Fruit fly (Drosophila melanogaster) whole organism, wandering third instar larva: ENCODE data around the gene CG6576.
A peak's percentile ranks its signal among the peaks of the same experiment; 100 is the strongest.

ENCODE experiments used
- Abd-B ChIP-seq: fragments of >200 bp; optimal IDR thresholded peaks from 2 replicates; lab custom pipeline; 2017; ENCODE audit warnings: missing biosample characterization, missing genetic modification characterization
- CG32264 ChIP-seq: fragments of 200-800 bp; sonication (Bioruptor generic); optimal IDR thresholded peaks from 2 replicates; lab custom pipeline; 2016; ENCODE audit warnings: missing biosample characterization, missing genetic modification characterization
- CG9705 ChIP-seq: fragments of 200-800 bp; sonication (Bioruptor generic); optimal IDR thresholded peaks from 2 replicates; lab custom pipeline; 2018; ENCODE audit warnings: missing biosample characterization, mild to moderate bottlenecking, missing genetic modification characterization
- CrebA ChIP-seq: fragments of 200-800 bp; sonication (Bioruptor generic); optimal IDR thresholded peaks from 2 replicates; lab custom pipeline; 2016; ENCODE audit warnings: missing biosample characterization, mild to moderate bottlenecking, missing genetic modification characterization, borderline replicate concordance
- Dfd ChIP-seq: fragments of >200 bp; optimal IDR thresholded peaks from 2 replicates; lab custom pipeline; 2017; ENCODE audit warnings: missing biosample characterization, missing genetic modification characterization
- GATAd ChIP-seq: sonication (Bioruptor generic); optimal IDR thresholded peaks from 2 replicates; lab custom pipeline; 2016; ENCODE audit warnings: missing biosample characterization, missing genetic modification characterization
- HLH106 ChIP-seq: fragments of 200-800 bp; optimal IDR thresholded peaks from 3 replicates; lab custom pipeline; 2019; ENCODE audit warnings: missing biosample characterization, mild to moderate bottlenecking, missing genetic modification characterization, moderate library complexity
- Hnf4 ChIP-seq: fragments of 200-800 bp; sonication (Bioruptor generic); optimal IDR thresholded peaks from 2 replicates; lab custom pipeline; 2016; ENCODE audit warnings: missing biosample characterization, mild to moderate bottlenecking, missing genetic modification characterization
- Hr78 ChIP-seq: fragments of >200 bp; optimal IDR thresholded peaks from 2 replicates; lab custom pipeline; 2017; ENCODE audit warnings: missing biosample characterization, missing genetic modification characterization
- Myc ChIP-seq: fragments of >200 bp; optimal IDR thresholded peaks from 2 replicates; lab custom pipeline; 2017
- OdsH ChIP-seq: fragments of 200-800 bp; sonication (Bioruptor generic); optimal IDR thresholded peaks from 2 replicates; lab custom pipeline; 2016; ENCODE audit warnings: missing biosample characterization, mild to moderate bottlenecking, missing genetic modification characterization
- Rel ChIP-seq, 2 experiments: fragments of 200-800 bp; sonication (Bioruptor generic) in 1 of 2; optimal IDR thresholded peaks; 2 replicates in 1 of 2; 3 replicates in 1 of 2; lab custom pipeline; 2016 to 2019; ENCODE audit warnings: mild to moderate bottlenecking in 2 of 2, missing biosample characterization in 2 of 2, missing genetic modification characterization in 2 of 2, moderate library complexity in 1 of 2
- Vsx2 ChIP-seq: fragments of 200-300, 225-300 bp; sonication (Bioruptor generic); optimal IDR thresholded peaks from 2 replicates; lab custom pipeline; 2018; ENCODE audit warnings: missing biosample characterization, missing genetic modification characterization; ENCODE audit not compliant: partially characterized antibody
- br ChIP-seq: fragments of 200-800 bp; sonication (Bioruptor generic); optimal IDR thresholded peaks from 2 replicates; lab custom pipeline; 2016; ENCODE audit warnings: missing biosample characterization, missing genetic modification characterization
- dl ChIP-seq, 2 experiments: fragments of 175-275, 200-275 bp in 1 of 2; fragments of 200-275 bp in 1 of 2; sonication (Bioruptor generic); optimal IDR thresholded peaks; lab custom pipeline; 2018; ENCODE audit warnings: mild to moderate bottlenecking in 2 of 2, missing biosample characterization in 2 of 2, missing genetic modification characterization in 2 of 2, moderate library complexity in 2 of 2; ENCODE audit not compliant: partially characterized antibody in 2 of 2, insufficient read depth in 1 of 2
- dmrt93B ChIP-seq: fragments of 200-800 bp; sonication (Bioruptor generic); optimal IDR thresholded peaks from 2 replicates; lab custom pipeline; 2018; ENCODE audit warnings: missing biosample characterization, mild to moderate bottlenecking, missing genetic modification characterization
- dsf ChIP-seq: sonication (Bioruptor generic); optimal IDR thresholded peaks from 2 replicates; lab custom pipeline; 2016; ENCODE audit warnings: missing biosample characterization, missing genetic modification characterization, borderline replicate concordance
- ey ChIP-seq: fragments of 200-800 bp; sonication (Bioruptor generic); optimal IDR thresholded peaks from 2 replicates; lab custom pipeline; 2016; ENCODE audit warnings: missing biosample characterization, missing genetic modification characterization
- foxo ChIP-seq, 2 experiments: fragments of 200-800 bp; sonication (Bioruptor generic); optimal IDR thresholded peaks; 2 replicates in 1 of 2; 3 replicates in 1 of 2; lab custom pipeline; 2016 to 2017; ENCODE audit warnings: missing biosample characterization in 2 of 2, missing genetic modification characterization in 2 of 2
- fru ChIP-seq: fragments of 200-800 bp; sonication (Bioruptor generic); optimal IDR thresholded peaks from 3 replicates; lab custom pipeline; 2016; ENCODE audit warnings: missing biosample characterization, mild to moderate bottlenecking, missing genetic modification characterization
- h ChIP-seq: fragments of 200-800 bp; sonication (Bioruptor generic); optimal IDR thresholded peaks from 3 replicates; lab custom pipeline; 2016; ENCODE audit warnings: missing biosample characterization, mild to moderate bottlenecking, missing genetic modification characterization
- jim ChIP-seq: fragments of 175-275, 200-325 bp; sonication (Bioruptor generic); optimal IDR thresholded peaks from 2 replicates; lab custom pipeline; 2016; ENCODE audit warnings: missing biosample characterization, mild to moderate bottlenecking, missing genetic modification characterization
- lola ChIP-seq: fragments of >200 bp; optimal IDR thresholded peaks from 2 replicates; lab custom pipeline; 2017; ENCODE audit warnings: missing biosample characterization, missing genetic modification characterization
- pan ChIP-seq: fragments of >200 bp; optimal IDR thresholded peaks from 2 replicates; lab custom pipeline; 2017
- psq ChIP-seq: fragments of 200-800 bp; sonication (Bioruptor generic); optimal IDR thresholded peaks from 3 replicates; lab custom pipeline; 2017; ENCODE audit warnings: missing biosample characterization, mild to moderate bottlenecking, missing genetic modification characterization, moderate library complexity
- rgr ChIP-seq: fragments of 200-800 bp; sonication (Bioruptor generic); optimal IDR thresholded peaks from 3 replicates; lab custom pipeline; 2016; ENCODE audit warnings: missing biosample characterization, mild to moderate bottlenecking, missing genetic modification characterization
- sv ChIP-seq: fragments of 200-800 bp; sonication (Bioruptor generic); optimal IDR thresholded peaks from 3 replicates; lab custom pipeline; 2016; ENCODE audit warnings: missing biosample characterization, missing genetic modification characterization
- tai ChIP-seq: sonication (Bioruptor generic); optimal IDR thresholded peaks from 2 replicates; lab custom pipeline; 2016; ENCODE audit warnings: missing biosample characterization, missing genetic modification characterization
- usp ChIP-seq: fragments of >200 bp; optimal IDR thresholded peaks from 2 replicates; lab custom pipeline; 2017; ENCODE audit warnings: missing biosample characterization, missing genetic modification characterization
- woc ChIP-seq: sonication (Bioruptor generic); optimal IDR thresholded peaks from 2 replicates; lab custom pipeline; 2016; ENCODE audit warnings: missing biosample characterization, mild to moderate bottlenecking, missing genetic modification characterization

Gene CG6576

dm6 chr3L:8731494-8731994 lies 24.2 kb upstream of the CG6576 start, which contains the start of gene Cp16:
Gene Cp16 (plus strand): TSS chr3L:8731944.
- TF ChIP-seq sv (no peak), GATAd (GFP tag; lab: Kevin White, UChicago) (no peak), OdsH (GFP tag; lab: Kevin White, UChicago) (no peak), br (GFP tag; lab: Kevin White, UChicago) (no peak), Rel (GFP tag; optimal IDR thresholded peaks at IDR 0.05; lab: Kevin White, UChicago) (no peak), Rel (tag; optimal IDR thresholded peaks at IDR 0.05; lab: Kevin White, UChicago) (no peak), tai (GFP tag; lab: Kevin White, UChicago) (no peak), HLH106 (tag; lab: Kevin White, UChicago) (no peak), Myc (lab: Kevin White, UChicago) (no peak)

DNA sequence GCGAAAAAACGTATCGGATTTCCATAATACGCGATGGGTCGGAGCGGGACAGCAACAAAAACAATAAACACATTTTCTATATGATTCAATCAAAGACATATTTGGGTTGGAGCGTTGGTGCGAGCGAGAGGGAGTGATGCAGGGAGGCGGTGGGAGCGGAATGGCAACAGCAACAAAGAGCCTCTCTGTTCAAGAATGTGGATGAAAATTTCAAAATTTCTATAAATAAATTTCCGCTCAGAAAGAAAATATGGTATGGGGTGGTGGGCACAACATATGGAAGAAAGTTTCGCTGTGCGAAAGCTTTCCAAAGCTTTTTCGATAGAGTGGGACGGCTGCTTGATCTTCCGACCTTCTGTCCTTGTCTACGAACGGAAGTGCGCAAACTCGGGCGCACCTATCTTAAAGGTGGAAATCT lies 14.7 kb upstream of the CG6576 start:
- TF ChIP-seq Rel (GFP tag; optimal IDR thresholded peaks at IDR 0.05; lab: Kevin White, UChicago) (no peak), Rel (tag; optimal IDR thresholded peaks at IDR 0.05; lab: Kevin White, UChicago) (no peak), CG32264 (GFP tag; lab: Kevin White, UChicago) (no peak), dmrt93B (GFP tag; lab: Kevin White, UChicago) (peak; percentile 12)

DNA sequence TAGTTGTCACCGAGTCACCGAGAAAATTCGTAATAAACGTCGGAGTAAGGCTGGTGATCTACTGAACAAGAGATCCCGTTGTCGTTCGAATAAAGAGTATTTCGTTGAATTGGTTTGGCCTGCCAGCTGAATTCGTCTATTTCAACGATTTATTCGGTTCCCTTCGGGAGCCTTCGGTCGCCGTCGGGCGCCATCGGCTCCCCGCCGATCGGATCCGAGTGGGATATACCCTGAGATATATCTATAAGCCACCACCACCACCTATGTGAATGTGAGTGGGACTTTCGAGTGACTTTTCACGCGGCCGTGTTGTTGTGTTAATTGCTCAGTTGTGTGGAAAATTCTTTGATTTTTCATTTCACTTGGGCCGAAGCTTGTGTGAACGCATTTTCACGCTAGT lies 10.6 kb upstream of the CG6576 start, which contains the start of gene Prm:
Gene Prm (minus strand): TSS at position 101 of the 400 bp plus-strand sequence.
- TF ChIP-seq psq (GFP tag; lab: Kevin White, UChicago): no peak
- no peak for TF ChIP-seq h
- TF ChIP-seq foxo (GFP tag; optimal IDR thresholded peaks at IDR 0.05; lab: Kevin White, UChicago): no peak
- TF ChIP-seq, all 38 proteins: peak for 0

DNA sequence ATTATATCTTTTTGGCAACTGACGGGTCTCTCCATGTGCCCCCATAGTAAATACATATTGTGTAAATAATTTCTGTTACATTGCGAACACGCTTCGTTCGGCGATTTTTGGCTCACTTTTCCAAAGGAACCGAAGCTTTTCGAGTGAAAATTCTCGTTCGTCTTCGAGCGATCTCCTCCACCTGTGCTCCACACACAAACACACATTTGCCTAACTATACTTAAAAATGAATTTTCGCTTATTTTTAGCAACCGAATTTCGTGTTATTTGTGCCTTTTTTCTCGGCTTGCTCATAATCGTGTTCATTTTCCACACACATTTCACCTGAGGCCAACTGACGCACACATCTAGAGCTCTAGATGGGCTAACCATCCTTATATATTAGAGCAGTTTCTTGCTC lies 9.3 kb upstream of the CG6576 start:
- no peak for TF ChIP-seq usp (GFP tag; lab: Kevin White, UChicago)
- no peak for TF ChIP-seq woc (GFP tag; lab: Kevin White, UChicago)
- no peak for TF ChIP-seq rgr (GFP tag; lab: Kevin White, UChicago)
- TF ChIP-seq dl (GFP tag; optimal IDR thresholded peaks at IDR 0.05; lab: Kevin White, UChicago; ENCODE audit: insufficient read depth in 1 of 2, partially characterized antibody in 2 of 2): no peak
- TF ChIP-seq, all 38 proteins: peak for 0

dm6 chr3L:8748323-8748722 lies 7.5 kb upstream of the CG6576 start:
- TF ChIP-seq ey (no peak), OdsH (GFP tag; lab: Kevin White, UChicago) (no peak), psq (GFP tag; lab: Kevin White, UChicago) (no peak), dl (GFP tag; optimal IDR thresholded peaks at IDR 0.05; lab: Kevin White, UChicago; ENCODE audit: insufficient read depth in 1 of 2, partially characterized antibody in 2 of 2) (no peak), Hr78 (GFP tag; lab: Kevin White, UChicago) (no peak), Hnf4 (no peak), lola (GFP tag; lab: Kevin White, UChicago) (no peak), Vsx2 (GFP tag; lab: Kevin White, UChicago) (no peak), rgr (GFP tag; lab: Kevin White, UChicago) (no peak), sv (no peak), woc (GFP tag; lab: Kevin White, UChicago) (no peak), Dfd (GFP tag; lab: Kevin White, UChicago) (no peak), GATAd (GFP tag; lab: Kevin White, UChicago) (no peak), Abd-B (GFP tag; lab: Kevin White, UChicago) (no peak), pan (no peak), Myc (lab: Kevin White, UChicago) (no peak), CG9705 (no peak)

DNA sequence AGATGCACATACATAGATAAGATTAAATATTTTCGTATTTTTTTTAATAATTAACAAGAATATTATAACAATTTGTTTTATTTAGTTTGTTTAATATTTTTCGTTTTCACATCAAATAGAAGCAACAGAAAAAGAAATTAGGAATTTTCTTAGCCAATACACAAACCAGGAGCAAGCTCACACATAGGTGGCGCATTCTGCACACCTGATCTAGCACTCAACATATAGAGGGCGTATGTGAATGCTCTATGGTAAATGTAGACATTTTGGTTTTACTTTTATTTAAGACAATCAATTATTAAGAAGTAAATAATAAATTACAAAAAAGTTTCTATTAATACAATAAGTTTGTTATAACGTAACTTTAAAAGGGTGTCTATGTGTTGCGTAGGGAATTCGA lies 7.0 kb upstream of the CG6576 start:
- TF ChIP-seq jim (no peak), psq (GFP tag; lab: Kevin White, UChicago) (no peak), GATAd (GFP tag; lab: Kevin White, UChicago) (no peak), foxo (GFP tag; optimal IDR thresholded peaks at IDR 0.05; lab: Kevin White, UChicago) (peak in 1 of 2 experiments; percentile 25), Abd-B (GFP tag; lab: Kevin White, UChicago) (no peak), HLH106 (tag; lab: Kevin White, UChicago) (peak; percentile 19), CrebA (GFP tag; lab: Kevin White, UChicago) (no peak), sv (peak; percentile 41), rgr (GFP tag; lab: Kevin White, UChicago) (peak; percentile 15), usp (GFP tag; lab: Kevin White, UChicago) (no peak), dsf (no peak), fru (GFP tag; lab: Kevin White, UChicago) (no peak), h (peak; percentile 9)
- TF ChIP-seq, all 38 proteins: peak for 5
